Worm (Caenorhabditis elegans) whole organism, L4 larva: ENCODE measurements around the gene T04C12.7.

Experiments
- D1046.2 ChIP-seq: fragments of 200-800 bp; sonication (Bioruptor generic); IDR thresholded peaks from 2 replicates; pipeline ENCODE4 v1.3.6; 2022; ENCODE audit warnings: missing genetic modification characterization, missing compliant biosample characterization
- F26F4.8 ChIP-seq: fragments of 200-800 bp; sonication (Bioruptor generic); conservative IDR thresholded peaks from 2 replicates; pipeline ENCODE4 v1.3.6; 2022; ENCODE audit warnings: missing genetic modification characterization, missing compliant biosample characterization
- F37D6.2 ChIP-seq: sonication (generic microtip); optimal IDR thresholded peaks from 2 replicates; lab custom pipeline; 2016; ENCODE audit warnings: mild to moderate bottlenecking, missing genetic modification characterization, missing compliant biosample characterization
- F49E8.2 ChIP-seq: sonication (generic microtip); optimal IDR thresholded peaks from 2 replicates; lab custom pipeline; 2016; ENCODE audit warnings: missing compliant biosample characterization, mild to moderate bottlenecking, missing genetic modification characterization, borderline replicate concordance
- T20F7.1 ChIP-seq: fragments of 200-800 bp; sonication (Bioruptor generic); optimal IDR thresholded peaks from 2 replicates; lab custom pipeline; 2018; ENCODE audit warnings: mild to moderate bottlenecking, missing genetic modification characterization, missing compliant biosample characterization
- Y48G9A.11 ChIP-seq: fragments of 200-800 bp; sonication (Bioruptor generic); IDR thresholded peaks from 2 replicates; pipeline ENCODE4 v1.3.6; 2022; ENCODE audit warnings: missing genetic modification reagents, missing genetic modification characterization, missing compliant biosample characterization
- ZK546.5 ChIP-seq, 2 experiments: sonication (generic microtip); optimal IDR thresholded peaks; 2 replicates each; lab custom pipeline; 2017; ENCODE audit warnings: missing biosample characterization in 2 of 2, missing genetic modification characterization in 2 of 2
- attf-4 ChIP-seq: sonication (generic microtip); optimal IDR thresholded peaks from 3 replicates; lab custom pipeline; 2017; ENCODE audit warnings: missing biosample characterization, missing genetic modification characterization
- ceh-32 ChIP-seq: sonication (generic microtip); optimal IDR thresholded peaks from 2 replicates; lab custom pipeline; 2016; ENCODE audit warnings: mild to moderate bottlenecking, missing genetic modification characterization, missing compliant biosample characterization; ENCODE audit not compliant: poor library complexity
- ceh-82 ChIP-seq: sonication (generic microtip); optimal IDR thresholded peaks from 2 replicates; lab custom pipeline; 2017; ENCODE audit warnings: missing biosample characterization, missing genetic modification characterization
- daf-12 ChIP-seq: fragments of 150-350 bp; optimal IDR thresholded peaks from 2 replicates; lab custom pipeline; 2014; ENCODE audit warnings: missing biosample characterization, missing genetic modification reagents, missing genetic modification characterization
- daf-16 ChIP-seq, 3 experiments: sonication (generic microtip); optimal IDR thresholded peaks; 2 replicates each; lab custom pipeline; 2016 to 2017; ENCODE audit warnings: missing genetic modification characterization in 3 of 3, missing genetic modification reagents in 3 of 3, mild to moderate bottlenecking in 2 of 3, missing compliant biosample characterization in 2 of 3, missing biosample characterization in 1 of 3, moderate library complexity in 1 of 3
- dmd-8 ChIP-seq: fragments of 200-800 bp; sonication (Bioruptor generic); IDR thresholded peaks from 2 replicates; pipeline ENCODE4 v1.3.6; 2022; ENCODE audit warnings: missing genetic modification characterization, missing compliant biosample characterization
- duxl-1 ChIP-seq: sonication (generic microtip); optimal IDR thresholded peaks from 2 replicates; lab custom pipeline; 2016; ENCODE audit warnings: mild to moderate bottlenecking, missing genetic modification characterization, moderate library complexity, missing compliant biosample characterization; ENCODE audit not compliant: poor library complexity
- dve-1 ChIP-seq: sonication (generic microtip); optimal IDR thresholded peaks from 2 replicates; lab custom pipeline; 2017; ENCODE audit warnings: antibody characterized with exemption, mild to moderate bottlenecking, missing genetic modification characterization, missing compliant biosample characterization; ENCODE audit not compliant: insufficient read depth
- gei-8 ChIP-seq: fragments of 200-800 bp; sonication (Bioruptor generic); optimal IDR thresholded peaks from 2 replicates; lab custom pipeline; 2018; ENCODE audit warnings: mild to moderate bottlenecking, missing genetic modification characterization, missing compliant biosample characterization
- hlh-30 ChIP-seq: sonication (generic microtip); optimal IDR thresholded peaks from 2 replicates; lab custom pipeline; 2017; ENCODE audit warnings: antibody characterized with exemption, mild to moderate bottlenecking, missing genetic modification characterization, missing compliant biosample characterization; ENCODE audit not compliant: insufficient read depth
- lim-7 ChIP-seq: fragments of 200-800 bp; sonication (Bioruptor generic); IDR thresholded peaks from 2 replicates; pipeline ENCODE4 v1.3.6; 2022; ENCODE audit warnings: missing genetic modification characterization, missing compliant biosample characterization
- lin-13 ChIP-seq: fragments of 150-350 bp; optimal IDR thresholded peaks from 2 replicates; lab custom pipeline; 2014; ENCODE audit warnings: missing biosample characterization, missing genetic modification reagents, missing genetic modification characterization
- lin-29 ChIP-seq: fragments of 200-800 bp; sonication (Bioruptor generic); IDR thresholded peaks from 2 replicates; pipeline ENCODE4 v1.3.6; 2022; ENCODE audit warnings: missing genetic modification reagents, missing genetic modification characterization, missing compliant biosample characterization
- lin-38 ChIP-seq: fragments of 200-800 bp; sonication (Bioruptor generic); IDR thresholded peaks from 2 replicates; pipeline ENCODE4 v1.3.6; 2022; ENCODE audit warnings: missing genetic modification reagents, missing genetic modification characterization, missing compliant biosample characterization
- lin-39 ChIP-seq: fragments of 150-350 bp; optimal IDR thresholded peaks from 2 replicates; lab custom pipeline; 2014; ENCODE audit warnings: missing biosample characterization, missing genetic modification reagents, missing genetic modification characterization
- madf-5 ChIP-seq, 2 experiments: fragments of 200-800 bp; sonication (Bioruptor generic); IDR thresholded peaks; 2 replicates each; pipeline ENCODE4 v1.3.6; 2022; ENCODE audit warnings: missing compliant biosample characterization in 2 of 2, missing genetic modification characterization in 2 of 2
- mdl-1 ChIP-seq, 2 experiments: fragments of 150-350 bp in 1 of 2; sonication (generic microtip) in 1 of 2; optimal IDR thresholded peaks; 2 replicates each; lab custom pipeline; 2014 to 2017; ENCODE audit warnings: missing biosample characterization in 2 of 2, missing genetic modification characterization in 2 of 2
- mdt-29 ChIP-seq: fragments of 200-800 bp; sonication (Bioruptor generic); IDR thresholded peaks from 2 replicates; pipeline ENCODE4 v1.3.6; 2022; ENCODE audit warnings: missing genetic modification reagents, missing genetic modification characterization, missing compliant biosample characterization
- mxl-2 ChIP-seq: fragments of 200-800 bp; sonication (Bioruptor generic); conservative IDR thresholded peaks from 2 replicates; pipeline ENCODE4 v1.3.6; 2022; ENCODE audit warnings: missing genetic modification reagents, missing genetic modification characterization, missing compliant biosample characterization
- mxl-3 ChIP-seq: fragments of 200-800 bp; sonication (Bioruptor generic); optimal IDR thresholded peaks from 2 replicates; lab custom pipeline; 2018; ENCODE audit warnings: mild to moderate bottlenecking, missing genetic modification characterization, missing compliant biosample characterization
- nhr-25 ChIP-seq: sonication (generic microtip); optimal IDR thresholded peaks from 2 replicates; lab custom pipeline; 2017; ENCODE audit warnings: missing genetic modification characterization, mild to moderate bottlenecking, missing compliant biosample characterization, antibody characterized with exemption, moderate library complexity, borderline replicate concordance; ENCODE audit not compliant: insufficient read depth
- nhr-28 ChIP-seq: fragments of 150-350 bp; optimal IDR thresholded peaks from 2 replicates; lab custom pipeline; 2014; ENCODE audit warnings: missing biosample characterization, missing genetic modification characterization
- nhr-41 ChIP-seq: fragments of 200-800 bp; sonication (Bioruptor generic); IDR thresholded peaks from 2 replicates; pipeline ENCODE4 v1.3.6; 2022; ENCODE audit warnings: missing genetic modification reagents, missing genetic modification characterization, missing compliant biosample characterization
- nhr-42 ChIP-seq: fragments of 200-800 bp; sonication (Bioruptor generic); IDR thresholded peaks from 2 replicates; pipeline ENCODE4 v1.3.6; 2022; ENCODE audit warnings: missing genetic modification characterization, missing compliant biosample characterization
- nhr-6 ChIP-seq: fragments of 150-350 bp; optimal IDR thresholded peaks from 2 replicates; lab custom pipeline; 2014; ENCODE audit warnings: missing biosample characterization, missing genetic modification characterization
- nhr-77 ChIP-seq: fragments of 150-350 bp; optimal IDR thresholded peaks from 2 replicates; lab custom pipeline; 2014; ENCODE audit warnings: missing biosample characterization, missing genetic modification characterization
- pha-4 ChIP-seq, 2 experiments: fragments of 150-350 bp in 1 of 2; fragments of 200-800 bp in 1 of 2; sonication (Bioruptor generic) in 1 of 2; IDR thresholded peaks in 1 of 2; optimal IDR thresholded peaks in 1 of 2; 2 replicates each; pipeline versions ENCODE4 v1.3.6 to Lab custom; 2014 to 2022; ENCODE audit warnings: missing genetic modification characterization in 2 of 2, missing genetic modification reagents in 2 of 2, missing biosample characterization in 1 of 2, missing compliant biosample characterization in 1 of 2
- pqm-1 ChIP-seq: sonication (generic microtip); optimal IDR thresholded peaks from 2 replicates; lab custom pipeline; 2017; ENCODE audit warnings: missing biosample characterization, missing genetic modification characterization
- rbr-2 ChIP-seq: sonication (generic microtip); optimal IDR thresholded peaks from 2 replicates; lab custom pipeline; 2016; ENCODE audit warnings: missing genotype, missing genetic modification characterization, missing compliant biosample characterization
- skn-1 ChIP-seq: fragments of 150-350 bp; optimal IDR thresholded peaks from 2 replicates; lab custom pipeline; 2014; ENCODE audit warnings: missing biosample characterization, missing genetic modification characterization
- snpc-1.2 ChIP-seq: fragments of 200-800 bp; sonication (Bioruptor generic); IDR thresholded peaks from 2 replicates; pipeline ENCODE4 v1.3.6; 2022; ENCODE audit warnings: missing genetic modification reagents, missing genetic modification characterization, missing compliant biosample characterization
- spr-3 ChIP-seq: fragments of 200-800 bp; sonication (Bioruptor generic); optimal IDR thresholded peaks from 2 replicates; lab custom pipeline; 2018; ENCODE audit warnings: mild to moderate bottlenecking, missing genetic modification characterization, missing compliant biosample characterization
- tra-1 ChIP-seq: fragments of 200-800 bp; sonication (Bioruptor generic); IDR thresholded peaks from 2 replicates; pipeline ENCODE4 v1.3.6; 2022; ENCODE audit warnings: missing genetic modification reagents, missing genetic modification characterization, missing compliant biosample characterization
- unc-130 ChIP-seq: sonication (generic microtip); optimal IDR thresholded peaks from 2 replicates; lab custom pipeline; 2016; ENCODE audit warnings: missing genetic modification reagents, missing genetic modification characterization, missing compliant biosample characterization
- zfp-2 ChIP-seq: sonication (generic microtip); optimal IDR thresholded peaks from 2 replicates; lab custom pipeline; 2016; ENCODE audit warnings: mild to moderate bottlenecking, missing genetic modification characterization, missing compliant biosample characterization
- zip-2 ChIP-seq: fragments of 150-350 bp; optimal IDR thresholded peaks from 2 replicates; lab custom pipeline; 2014; ENCODE audit warnings: missing biosample characterization, missing genetic modification characterization
- ztf-7 ChIP-seq: fragments of 150-350 bp; optimal IDR thresholded peaks from 2 replicates; lab custom pipeline; 2014; ENCODE audit warnings: missing biosample characterization, missing genetic modification characterization

Gene T04C12.7

DNA sequence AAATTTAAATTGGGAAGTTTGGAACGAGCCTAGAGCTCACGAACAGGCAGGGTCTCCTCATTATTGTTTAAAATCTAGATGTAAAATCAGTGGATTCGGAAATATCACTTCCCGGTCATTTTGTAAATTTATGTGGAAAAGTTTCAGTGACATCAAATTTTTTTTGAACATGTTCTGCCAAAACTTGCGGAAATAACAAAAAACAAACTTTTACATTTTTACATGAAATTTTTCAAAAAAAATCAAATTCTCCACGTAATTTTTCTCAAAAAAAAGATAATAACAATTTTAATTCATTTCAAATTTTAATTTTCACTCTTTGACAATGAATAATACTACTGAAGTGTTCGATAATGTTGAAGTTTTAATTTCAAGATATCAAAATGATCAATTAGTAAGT lies 12.4 kb upstream of the T04C12.7 start, which contains the start of gene C45B11.5:
Gene C45B11.5, plus strand, starts transcription at position 301 of the 400 bp plus-strand sequence.
- TF ChIP-seq F37D6.2 (no peak), snpc-1.2 (GFP tag; lab: Robert Waterston, UW) (no peak), ztf-7 (tag; lab: Kevin White, UChicago) (no peak), Y48G9A.11 (GFP tag; lab: Robert Waterston, UW) (no peak), nhr-25 (no peak), D1046.2 (GFP tag; lab: Robert Waterston, UW) (no peak), nhr-77 (tag; lab: Kevin White, UChicago) (no peak), nhr-42 (GFP tag; lab: Robert Waterston, UW) (no peak), T20F7.1 (GFP tag; lab: Kevin White, UChicago) (no peak), attf-4 (tag; lab: Kevin White, UChicago) (no peak), duxl-1 (no peak), lin-38 (GFP tag; lab: Robert Waterston, UW) (no peak), nhr-41 (GFP tag; lab: Robert Waterston, UW) (no peak), skn-1 (tag; lab: Kevin White, UChicago) (no peak), hlh-30 (no peak)

DNA sequence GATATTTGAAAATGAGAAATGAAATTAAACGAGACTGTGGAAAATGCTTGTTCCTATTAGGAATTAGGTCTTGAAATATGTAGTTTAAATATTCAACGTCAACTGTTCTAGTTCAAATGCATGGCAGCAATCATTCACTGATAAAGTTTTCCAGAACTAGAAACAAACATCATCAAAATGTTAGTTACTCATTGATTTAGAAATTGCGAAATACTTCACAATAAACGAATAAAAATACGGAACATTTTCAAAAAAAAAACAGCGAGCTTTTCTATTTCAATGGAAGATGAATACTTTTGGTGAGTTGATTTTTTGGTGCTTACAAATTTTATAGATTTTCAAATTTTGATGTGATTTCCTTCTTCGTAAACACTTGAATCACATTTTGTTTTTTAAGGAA lies 11.4 kb upstream of the T04C12.7 start, which contains the start of gene C45B11.2:
Gene C45B11.2, plus strand, starts transcription at position 173 of the 400 bp plus-strand sequence.
- TF ChIP-seq zip-2 (tag; lab: Kevin White, UChicago) (peak; percentile 86), madf-5 (GFP tag; IDR thresholded peaks at IDR 0.05; lab: Robert Waterston, UW) (no peak), daf-16 (GFP tag; optimal IDR thresholded peaks at IDR 0.05; lab: Kevin White, UChicago) (no peak), daf-16 (tag; optimal IDR thresholded peaks at IDR 0.05; lab: Kevin White, UChicago) (peak; percentile 1)

DNA sequence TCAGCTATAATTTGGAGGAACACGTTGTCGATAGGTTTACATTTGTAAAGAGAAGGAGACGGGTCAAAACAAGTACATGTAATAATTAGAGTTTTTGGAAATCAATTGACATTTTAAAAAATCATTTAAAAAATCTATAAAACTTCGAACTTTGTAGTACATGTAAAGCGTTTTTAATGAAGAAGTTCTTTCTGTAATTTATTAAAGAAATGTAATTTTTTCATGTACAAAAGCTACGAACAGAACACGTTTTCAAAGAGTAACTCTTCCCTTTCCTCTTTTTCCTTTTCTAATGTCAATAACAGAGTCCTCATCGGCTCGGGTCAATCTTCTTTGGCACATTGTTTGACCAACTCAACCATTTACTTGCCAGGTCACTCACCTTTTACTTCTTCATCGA lies 10.2 kb upstream of the T04C12.7 start, which contains the start of gene C45B11.6:
Gene C45B11.6, plus strand, starts transcription at position 301 of the 400 bp plus-strand sequence.
- TF ChIP-seq unc-130 (GFP tag; lab: Kevin White, UChicago), result no peak
- TF ChIP-seq dve-1, result no peak
- TF ChIP-seq dmd-8 (GFP tag; lab: Robert Waterston, UW), result no peak
- no peak for TF ChIP-seq nhr-6
- no peak for TF ChIP-seq pqm-1 (tag; lab: Kevin White, UChicago)
- TF ChIP-seq F49E8.2 (tag; lab: Kevin White, UChicago), result no peak
- TF ChIP-seq rbr-2 (tag; lab: Kevin White, UChicago), result no peak
- no peak for TF ChIP-seq ZK546.5 (tag; optimal IDR thresholded peaks at IDR 0.05; lab: Kevin White, UChicago)
- no peak for TF ChIP-seq pha-4 (GFP tag; IDR thresholded peaks at IDR 0.05; lab: Robert Waterston, UW)
- no peak for TF ChIP-seq pha-4 (tag; optimal IDR thresholded peaks at IDR 0.05; lab: Kevin White, UChicago)
- no peak for TF ChIP-seq nhr-41 (GFP tag; lab: Robert Waterston, UW)
- TF ChIP-seq nhr-28 (tag; lab: Kevin White, UChicago), result no peak
- TF ChIP-seq F26F4.8, result no peak
- TF ChIP-seq daf-16 (GFP tag; optimal IDR thresholded peaks at IDR 0.05; lab: Kevin White, UChicago), result no peak
- no peak for TF ChIP-seq daf-16 (tag; optimal IDR thresholded peaks at IDR 0.05; lab: Kevin White, UChicago)
- TF ChIP-seq mdl-1 (tag; optimal IDR thresholded peaks at IDR 0.05; lab: Kevin White, UChicago), result no peak
- TF ChIP-seq, all 104 proteins: peak for 0

DNA sequence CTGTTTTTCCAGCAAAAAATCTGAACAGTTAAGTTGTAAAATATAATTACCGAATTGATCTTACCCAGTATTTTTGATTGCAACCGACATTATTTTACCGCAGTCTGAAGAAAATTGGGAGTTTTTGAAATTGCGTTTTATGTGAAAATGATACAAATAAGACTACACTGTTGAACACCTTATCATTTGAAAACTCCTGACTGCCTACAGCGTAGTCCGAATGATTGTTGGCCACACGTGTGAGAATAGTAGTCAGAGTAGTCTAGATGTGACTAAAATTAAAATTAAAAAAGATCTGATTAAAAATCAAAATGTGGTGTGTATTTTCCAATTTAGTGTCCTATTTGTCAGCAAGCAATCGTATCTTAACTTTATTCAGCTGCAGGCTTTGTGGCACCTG lies 7.2 kb upstream of the T04C12.7 start, which contains the start of gene dhs-18:
Gene dhs-18, minus strand, starts transcription at position 104 of the 400 bp plus-strand sequence.
- peak; percentile 9 for TF ChIP-seq dve-1
- TF ChIP-seq mdt-29 (GFP tag; lab: Robert Waterston, UW), result no peak
- TF ChIP-seq ceh-32 (tag; lab: Kevin White, UChicago), result no peak
- TF ChIP-seq nhr-6, result no peak
- TF ChIP-seq lin-29 (GFP tag; lab: Robert Waterston, UW), result no peak
- no peak for TF ChIP-seq ceh-82
- TF ChIP-seq skn-1 (tag; lab: Kevin White, UChicago), result no peak
- TF ChIP-seq lin-39 (tag; lab: Kevin White, UChicago), result no peak
- no peak for TF ChIP-seq zfp-2 (tag; lab: Kevin White, UChicago)
- no peak for TF ChIP-seq mxl-2 (GFP tag; lab: Robert Waterston, UW)
- TF ChIP-seq Y48G9A.11 (GFP tag; lab: Robert Waterston, UW), result no peak
- TF ChIP-seq daf-12 (tag; lab: Kevin White, UChicago), result no peak
- no peak for TF ChIP-seq gei-8
- no peak for TF ChIP-seq lim-7 (GFP tag; lab: Robert Waterston, UW)
- no peak for TF ChIP-seq mxl-3
- no peak for TF ChIP-seq lin-13 (GFP tag; lab: Kevin White, UChicago)
- TF ChIP-seq hlh-30, result peak; percentile 23
- no peak for TF ChIP-seq unc-130 (GFP tag; lab: Kevin White, UChicago)
- peak; percentile 42 for TF ChIP-seq pqm-1 (tag; lab: Kevin White, UChicago)
- TF ChIP-seq spr-3 (GFP tag; lab: Kevin White, UChicago), result no peak
- no peak for TF ChIP-seq tra-1
